Fruit fly (Drosophila melanogaster) whole organism, embryonic: ENCODE data around the gene CG11030.

Experiments
- CG11723 ChIP-seq: fragments of 200-800 bp; sonication (Bioruptor generic); optimal IDR thresholded peaks from 2 replicates; lab custom pipeline; 2017; ENCODE audit warnings: missing biosample characterization, mild to moderate bottlenecking, missing genetic modification characterization
- CG16779 ChIP-seq: fragments of 200-800 bp; sonication (Bioruptor generic); IDR thresholded peaks from 2 replicates; pipeline ENCODE4 v1.3.6; 2022; ENCODE audit warnings: missing biosample characterization, missing genetic modification characterization
- CG3407 ChIP-seq: fragments of 200-800 bp; sonication (Bioruptor generic); optimal IDR thresholded peaks from 2 replicates; lab custom pipeline; 2018; ENCODE audit warnings: missing biosample characterization, mild to moderate bottlenecking, missing genetic modification characterization
- Tbp ChIP-seq: fragments of >200 bp; optimal IDR thresholded peaks from 2 replicates; lab custom pipeline; 2018; ENCODE audit warnings: missing biosample characterization, missing genetic modification characterization
- bigmax ChIP-seq: fragments of 200-800 bp; sonication (Bioruptor generic); optimal IDR thresholded peaks from 2 replicates; lab custom pipeline; 2018; ENCODE audit warnings: missing biosample characterization, mild to moderate bottlenecking, missing genetic modification characterization
- jigr1 ChIP-seq: fragments of 200-800 bp; sonication (Bioruptor generic); IDR thresholded peaks from 3 replicates; pipeline ENCODE4 v1.3.6; 2022; ENCODE audit warnings: missing biosample characterization, missing genetic modification characterization
- sqz ChIP-seq: fragments of 200-800 bp; sonication (Bioruptor generic); optimal IDR thresholded peaks from 3 replicates; lab custom pipeline; 2018; ENCODE audit warnings: missing biosample characterization, mild to moderate bottlenecking, missing genetic modification characterization

DNA sequence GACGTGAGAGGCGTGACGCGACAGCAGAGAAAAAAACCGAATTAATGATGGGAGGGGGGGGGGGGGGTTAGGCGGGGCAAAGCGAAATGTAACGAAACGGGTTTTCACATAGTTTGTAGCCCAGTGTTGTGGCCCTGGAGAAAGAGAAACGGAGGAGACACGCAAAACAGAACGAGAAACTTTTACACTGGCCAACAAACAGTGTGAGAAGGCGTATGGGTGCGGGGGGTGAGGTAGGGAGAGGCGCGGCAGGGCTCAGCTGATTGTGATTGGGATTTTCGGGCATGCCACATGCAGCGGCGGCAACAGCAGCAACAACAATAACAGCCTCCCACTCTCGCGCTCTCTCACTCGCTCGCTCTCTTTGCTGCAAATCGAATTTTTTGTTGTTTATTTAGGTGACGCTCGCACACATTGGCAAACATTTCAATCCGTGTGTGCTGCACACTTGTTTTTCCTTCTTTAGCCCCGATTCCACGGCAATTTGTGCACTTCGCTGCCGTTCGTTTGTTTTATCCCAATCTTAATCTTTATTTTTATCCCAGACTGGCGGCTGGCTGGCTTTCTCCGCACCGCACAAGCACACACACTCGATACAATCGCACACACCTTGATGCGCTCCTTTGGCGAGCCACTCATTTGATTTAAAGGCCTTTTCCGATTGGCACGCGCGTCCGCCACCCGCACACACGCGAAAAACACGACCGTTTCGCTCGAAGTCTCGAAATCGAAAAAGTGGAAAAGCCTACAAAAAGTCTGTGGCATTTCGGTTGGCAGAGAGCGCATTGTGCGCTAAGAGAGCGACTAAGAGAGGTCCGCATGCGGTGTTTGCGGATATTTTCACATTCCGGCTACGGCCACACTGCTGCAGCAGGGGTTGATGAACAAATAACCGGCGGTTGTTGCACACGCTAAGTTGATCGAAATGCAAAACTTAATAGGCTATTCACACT lies 75.3 kb downstream of the CG11030 start, which contains the start of gene CG9171:
- TF ChIP-seq Tbp (GFP tag; lab: Kevin White, UChicago) (no peak), jigr1 (GFP tag; lab: Robert Waterston, UW) (no peak), CG3407 (GFP tag; lab: Kevin White, UChicago) (no peak), CG11723 (GFP tag; lab: Kevin White, UChicago) (no peak), CG16779 (GFP tag; lab: Robert Waterston, UW) (peak; percentile 65), bigmax (GFP tag; lab: Kevin White, UChicago) (peak; percentile 33), sqz (peak; percentile 98)
